Fruit fly (Drosophila melanogaster) whole organism, embryonic: ENCODE results near the gene galectin.

Source experiments
- ATbp ChIP-seq: fragments of 200-800 bp; sonication (Bioruptor generic); optimal IDR thresholded peaks from 2 replicates; lab custom pipeline; 2017; ENCODE audit warnings: missing biosample characterization, mild to moderate bottlenecking, missing genetic modification characterization, missing genetic modification reagents
- Bdp1 ChIP-seq: fragments of 200-800 bp; sonication (Bioruptor generic); optimal IDR thresholded peaks from 3 replicates; lab custom pipeline; 2016; ENCODE audit warnings: missing biosample characterization, missing genetic modification characterization
- CG10267 ChIP-seq: fragments of 200-800 bp; sonication (Bioruptor generic); optimal IDR thresholded peaks from 2 replicates; lab custom pipeline; 2018; ENCODE audit warnings: missing biosample characterization, mild to moderate bottlenecking, missing genetic modification characterization, moderate library complexity
- CG12769 ChIP-seq: fragments of 200-800 bp; sonication (Bioruptor generic); optimal IDR thresholded peaks from 2 replicates; lab custom pipeline; 2019; ENCODE audit warnings: missing biosample characterization, mild to moderate bottlenecking, missing genetic modification characterization, moderate library complexity
- CG13775 ChIP-seq: fragments of 200-800 bp; sonication (Bioruptor generic); optimal IDR thresholded peaks from 3 replicates; lab custom pipeline; 2017; ENCODE audit warnings: missing biosample characterization, mild to moderate bottlenecking, missing genetic modification characterization
- CG15073 ChIP-seq: fragments of 200-800 bp; sonication (Bioruptor generic); optimal IDR thresholded peaks from 2 replicates; lab custom pipeline; 2016; ENCODE audit warnings: missing biosample characterization, missing genetic modification characterization
- CG15601 ChIP-seq: fragments of 200-800 bp; sonication (Bioruptor generic); optimal IDR thresholded peaks from 3 replicates; lab custom pipeline; 2019; ENCODE audit warnings: missing biosample characterization, mild to moderate bottlenecking, missing genetic modification characterization, moderate library complexity
- CG17186 ChIP-seq: fragments of 200-800 bp; sonication (Bioruptor generic); optimal IDR thresholded peaks from 3 replicates; lab custom pipeline; 2017; ENCODE audit warnings: missing biosample characterization, missing genetic modification reagents, missing genetic modification characterization
- CG17829 ChIP-seq: fragments of 200-800 bp; optimal IDR thresholded peaks from 2 replicates; lab custom pipeline; 2019; ENCODE audit warnings: missing biosample characterization, mild to moderate bottlenecking, missing genetic modification characterization, moderate library complexity
- CG1792 ChIP-seq: fragments of 200-800 bp; sonication (Bioruptor generic); optimal IDR thresholded peaks from 2 replicates; lab custom pipeline; 2016; ENCODE audit warnings: missing biosample characterization, missing genetic modification characterization
- CG2116 ChIP-seq: fragments of 200-800 bp; sonication (Bioruptor generic); optimal IDR thresholded peaks from 3 replicates; lab custom pipeline; 2018; ENCODE audit warnings: missing biosample characterization, mild to moderate bottlenecking, missing genetic modification characterization
- CG2120 ChIP-seq: fragments of 200-800 bp; sonication (Bioruptor generic); optimal IDR thresholded peaks from 3 replicates; lab custom pipeline; 2016; ENCODE audit warnings: missing biosample characterization, missing genetic modification characterization
- CG30403 ChIP-seq: fragments of 200-800 bp; sonication (Bioruptor generic); optimal IDR thresholded peaks from 3 replicates; lab custom pipeline; 2016; ENCODE audit warnings: missing biosample characterization, missing genetic modification characterization
- CG3065 ChIP-seq: fragments of 200-800 bp; sonication (Bioruptor generic); optimal IDR thresholded peaks from 2 replicates; lab custom pipeline; 2016; ENCODE audit warnings: missing biosample characterization, missing genetic modification characterization
- CG31441 ChIP-seq: fragments of 200-800 bp; sonication (Bioruptor generic); IDR thresholded peaks from 2 replicates; pipeline ENCODE4 v1.3.6; 2022; ENCODE audit warnings: missing biosample characterization, missing genetic modification characterization
- CG33557 ChIP-seq: fragments of 200-800 bp; sonication (Bioruptor generic); optimal IDR thresholded peaks from 2 replicates; lab custom pipeline; 2019; ENCODE audit warnings: missing biosample characterization, mild to moderate bottlenecking, missing genetic modification characterization, moderate library complexity
- CG43689 ChIP-seq: fragments of 200-800 bp; sonication (Bioruptor generic); IDR thresholded peaks from 2 replicates; pipeline ENCODE4 v1.3.6; 2022; ENCODE audit warnings: missing biosample characterization, missing genetic modification characterization
- CG5953 ChIP-seq: fragments of 200-800 bp; sonication (Bioruptor generic); IDR thresholded peaks from 2 replicates; pipeline ENCODE4 v1.3.6; 2022; ENCODE audit warnings: missing biosample characterization, missing genetic modification characterization
- CG7745 ChIP-seq: fragments of 200-800 bp; sonication (Bioruptor generic); optimal IDR thresholded peaks from 2 replicates; lab custom pipeline; 2018; ENCODE audit warnings: missing biosample characterization, mild to moderate bottlenecking, missing genetic modification characterization, moderate library complexity
- CG8089 ChIP-seq: fragments of 200-800 bp; sonication (Bioruptor generic); optimal IDR thresholded peaks from 3 replicates; lab custom pipeline; 2016; ENCODE audit warnings: missing biosample characterization, missing genetic modification characterization
- CG9215 ChIP-seq: fragments of 200-800 bp; sonication (Bioruptor generic); IDR thresholded peaks from 2 replicates; pipeline ENCODE4 v1.3.6; 2022; ENCODE audit warnings: missing biosample characterization, missing genetic modification characterization
- CTCF ChIP-seq: fragments of 200-800 bp; sonication (Bioruptor generic); optimal IDR thresholded peaks from 2 replicates; lab custom pipeline; 2017; ENCODE audit warnings: missing biosample characterization, mild to moderate bottlenecking, missing genetic modification characterization, moderate library complexity
- E2f1 ChIP-seq: fragments of 200-800 bp; sonication (Bioruptor generic); IDR thresholded peaks from 2 replicates; pipeline ENCODE4 v1.3.6; 2022; ENCODE audit warnings: missing biosample characterization, missing genetic modification characterization
- Hmr ChIP-seq: fragments of 200-800 bp; sonication (Bioruptor generic); optimal IDR thresholded peaks from 3 replicates; lab custom pipeline; 2017; ENCODE audit warnings: mild to moderate bottlenecking, missing biosample characterization, missing genetic modification reagents, missing genetic modification characterization
- MESR4 ChIP-seq: fragments of 200-800 bp; sonication (Bioruptor generic); optimal IDR thresholded peaks from 2 replicates; lab custom pipeline; 2018; ENCODE audit warnings: missing biosample characterization, mild to moderate bottlenecking, missing genetic modification characterization, moderate library complexity
- Med ChIP-seq: fragments of 200-800 bp; sonication (Bioruptor generic); peaks from one replicate; lab custom pipeline; 2016; ENCODE audit warnings: missing biosample characterization, missing genetic modification characterization, mild to moderate bottlenecking, inconsistent platforms, moderate library complexity
- Meics ChIP-seq: fragments of 200-800 bp; sonication (Bioruptor generic); optimal IDR thresholded peaks from 2 replicates; lab custom pipeline; 2017; ENCODE audit warnings: missing biosample characterization, mild to moderate bottlenecking, missing genetic modification characterization
- Rfx ChIP-seq: fragments of 200-800 bp; sonication (Bioruptor generic); IDR thresholded peaks from 2 replicates; pipeline ENCODE4 v1.3.6; 2022; ENCODE audit warnings: missing biosample characterization, missing genetic modification characterization
- Side ChIP-seq: fragments of 200-800 bp; sonication (Bioruptor generic); optimal IDR thresholded peaks from 2 replicates; lab custom pipeline; 2016; ENCODE audit warnings: missing biosample characterization, missing genetic modification characterization
- Sry-β ChIP-seq: fragments of 200-800 bp; sonication (Bioruptor generic); optimal IDR thresholded peaks from 2 replicates; lab custom pipeline; 2018; ENCODE audit warnings: missing biosample characterization, mild to moderate bottlenecking, missing genetic modification characterization, moderate library complexity
- aop ChIP-seq: fragments of 200-800 bp; sonication (Bioruptor generic); IDR thresholded peaks from 2 replicates; pipeline ENCODE4 v1.3.6; 2022; ENCODE audit warnings: missing biosample characterization, missing genetic modification characterization
- ci ChIP-seq: fragments of 200-800 bp; sonication (Bioruptor generic); IDR thresholded peaks from 3 replicates; pipeline ENCODE4 v1.3.6; 2022; ENCODE audit warnings: missing biosample characterization, missing genetic modification characterization
- da ChIP-seq: fragments of 200-800 bp; sonication (Bioruptor generic); optimal IDR thresholded peaks from 2 replicates; lab custom pipeline; 2016; ENCODE audit warnings: missing biosample characterization, missing genetic modification characterization
- grn ChIP-seq: fragments of 200-800 bp; sonication (Bioruptor generic); optimal IDR thresholded peaks from 3 replicates; lab custom pipeline; 2017; ENCODE audit warnings: missing biosample characterization, missing genetic modification characterization
- lola ChIP-seq, 3 experiments: fragments of >200 bp in 2 of 3; fragments of 200-800 bp in 1 of 3; sonication (Bioruptor generic) in 1 of 3; optimal IDR thresholded peaks; 2 replicates each; lab custom pipeline; 2017 to 2019; ENCODE audit warnings: missing biosample characterization in 3 of 3, missing genetic modification characterization in 3 of 3, mild to moderate bottlenecking in 1 of 3, moderate library complexity in 1 of 3
- luna ChIP-seq: fragments of 200-800 bp; sonication (Bioruptor generic); optimal IDR thresholded peaks from 2 replicates; lab custom pipeline; 2016; ENCODE audit warnings: missing biosample characterization, missing genetic modification characterization
- nmo ChIP-seq: fragments of 200-800 bp; sonication (Bioruptor generic); optimal IDR thresholded peaks from 2 replicates; lab custom pipeline; 2018; ENCODE audit warnings: missing biosample characterization, mild to moderate bottlenecking, missing genetic modification characterization, moderate library complexity
- onecut ChIP-seq: fragments of 200-800 bp; sonication (Bioruptor generic); IDR thresholded peaks from 2 replicates; pipeline ENCODE4 v1.3.6; 2022; ENCODE audit warnings: missing biosample characterization, missing genetic modification characterization
- pita ChIP-seq: fragments of 200-800 bp; sonication (Bioruptor generic); optimal IDR thresholded peaks from 2 replicates; lab custom pipeline; 2017; ENCODE audit warnings: missing biosample characterization, mild to moderate bottlenecking, missing genetic modification characterization
- row ChIP-seq: fragments of 200-800 bp; sonication (Bioruptor generic); IDR thresholded peaks from 3 replicates; pipeline ENCODE4 v1.3.6; 2022; ENCODE audit warnings: missing biosample characterization, missing genetic modification characterization
- sens ChIP-seq: fragments of 200-800 bp; sonication (Bioruptor generic); peaks from one replicate; lab custom pipeline; 2016; ENCODE audit warnings: missing biosample characterization, missing genetic modification characterization
- sim ChIP-seq: fragments of 200-800 bp; sonication (Bioruptor generic); IDR thresholded peaks from 2 replicates; pipeline ENCODE4 v1.3.6; 2022; ENCODE audit warnings: missing biosample characterization, missing genetic modification characterization
- sisA ChIP-seq: fragments of 200-800 bp; sonication (Bioruptor generic); IDR thresholded peaks from 2 replicates; pipeline ENCODE4 v1.3.6; 2022; ENCODE audit warnings: missing biosample characterization, missing genetic modification characterization
- sug ChIP-seq: fragments of 200-800 bp; optimal IDR thresholded peaks from 2 replicates; lab custom pipeline; 2019; ENCODE audit warnings: missing biosample characterization, mild to moderate bottlenecking, missing genetic modification characterization, moderate library complexity
- unc-4 ChIP-seq: fragments of 200-800 bp; sonication (Bioruptor generic); IDR thresholded peaks from 2 replicates; pipeline ENCODE4 v1.3.6; 2022; ENCODE audit warnings: missing biosample characterization, missing genetic modification characterization; ENCODE audit not compliant: partially characterized antibody
- zfh2 ChIP-seq: fragments of 200-800 bp; sonication (Bioruptor generic); optimal IDR thresholded peaks from 2 replicates; lab custom pipeline; 2016; ENCODE audit warnings: missing biosample characterization, missing genetic modification characterization

The galectin gene

dm6 chr2L:94639-95059 lies 23.1 kb downstream of the galectin start, which contains the start of gene Zir (continued):
- TF ChIP-seq CG2120 = peak; percentile 49
- TF ChIP-seq onecut (GFP tag; lab: Robert Waterston, UW) = no peak
- no peak for TF ChIP-seq CG1792 (GFP tag; lab: Kevin White, UChicago)
- no peak for TF ChIP-seq CG15073
- TF ChIP-seq CG13775 = peak; percentile 0
- peak; percentile 33 for TF ChIP-seq CG2116 (GFP tag; lab: Kevin White, UChicago)
- TF ChIP-seq pita (GFP tag; lab: Kevin White, UChicago) = no peak
- TF ChIP-seq CG10267 = peak; percentile 21
- TF ChIP-seq sim (GFP tag; lab: Robert Waterston, UW) = no peak
- no peak for TF ChIP-seq ATbp (GFP tag; lab: Kevin White, UChicago)
- peak; percentile 3 for TF ChIP-seq CG30403
- no peak for TF ChIP-seq zfh2 (GFP tag; lab: Kevin White, UChicago)
- TF ChIP-seq CG43689 = no peak
- TF ChIP-seq Rfx (GFP tag; lab: Robert Waterston, UW) = no peak
- no peak for TF ChIP-seq da
- no peak for TF ChIP-seq CG9215 (GFP tag; lab: Robert Waterston, UW)
- peak; percentile 83 for TF ChIP-seq row (GFP tag; lab: Robert Waterston, UW)
- no peak for TF ChIP-seq CG31441 (GFP tag; lab: Robert Waterston, UW)
- peak; percentile 29 for TF ChIP-seq CG33557 (GFP tag; lab: Kevin White, UChicago)
- no peak for TF ChIP-seq CG8089 (GFP tag; lab: Kevin White, UChicago)
- TF ChIP-seq CG3065 (GFP tag; lab: Kevin White, UChicago) = no peak
- no peak for TF ChIP-seq Meics (GFP tag; lab: Kevin White, UChicago)
- no peak for TF ChIP-seq Hmr (GFP tag; lab: Kevin White, UChicago)
- no peak for TF ChIP-seq aop (GFP tag; lab: Robert Waterston, UW)
- no peak for TF ChIP-seq CG7745 (tag; lab: Kevin White, UChicago)
- peak; percentile 23 for TF ChIP-seq CG17829 (tag; lab: Kevin White, UChicago)
- TF ChIP-seq CG17186 (GFP tag; lab: Kevin White, UChicago) = no peak
- TF ChIP-seq MESR4 (GFP tag; lab: Kevin White, UChicago) = peak; percentile 74
- TF ChIP-seq sug (tag; lab: Kevin White, UChicago) = peak; percentile 20
- peak; percentile 67 for TF ChIP-seq unc-4 (GFP tag; lab: Robert Waterston, UW)
- TF ChIP-seq luna (GFP tag; lab: Kevin White, UChicago) = no peak
- TF ChIP-seq E2f1 = no peak
- TF ChIP-seq nmo (GFP tag; lab: Kevin White, UChicago) = no peak
- no peak for TF ChIP-seq CG12769 (tag; lab: Kevin White, UChicago)
- TF ChIP-seq lola (GFP tag; optimal IDR thresholded peaks at IDR 0.05; lab: Kevin White, UChicago) = no peak
- TF ChIP-seq ci (GFP tag; lab: Robert Waterston, UW) = no peak
- TF ChIP-seq Side = no peak
- peak; percentile 29 for TF ChIP-seq CTCF
- no peak for TF ChIP-seq CG5953 (GFP tag; lab: Robert Waterston, UW)
- TF ChIP-seq Bdp1 (GFP tag; lab: Kevin White, UChicago) = no peak
- TF ChIP-seq sens (GFP tag; lab: Kevin White, UChicago) = peak; percentile 59
- no peak for TF ChIP-seq sisA
- TF ChIP-seq grn (GFP tag; lab: Kevin White, UChicago) = no peak
- peak; percentile 83 for TF ChIP-seq Med
- peak; percentile 88 for TF ChIP-seq Sry-β (GFP tag; lab: Kevin White, UChicago)
- peak; percentile 9 for TF ChIP-seq CG15601
